Fruit fly (Drosophila melanogaster): ENCODE measurements around the gene CG13924.

DNA sequence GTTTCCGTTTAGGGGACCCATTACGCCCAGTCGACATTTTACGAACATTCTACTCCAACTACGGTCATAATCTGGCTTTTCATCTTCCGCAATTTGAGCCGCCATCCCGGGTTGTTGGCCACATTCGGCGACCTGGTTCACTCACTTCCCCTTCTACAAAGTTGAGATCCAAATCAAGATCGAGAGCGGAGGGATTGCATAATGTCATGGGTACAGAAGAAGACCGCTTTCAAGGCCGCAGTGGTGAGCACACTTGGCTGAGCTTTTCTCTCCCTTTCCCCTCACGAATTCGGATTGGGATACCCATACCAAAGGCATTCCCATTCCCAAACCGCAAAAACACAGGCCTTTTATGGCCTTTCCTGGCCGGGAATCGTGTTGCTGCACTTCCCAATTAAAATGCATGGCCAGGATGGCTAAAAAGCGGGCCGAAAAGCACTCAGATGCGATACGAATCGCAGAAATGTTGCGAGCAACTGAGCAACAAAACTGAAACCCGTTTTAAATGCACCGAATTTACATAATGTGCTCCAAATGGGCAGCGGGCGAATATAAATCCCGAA, 41.9 kb upstream of the CG13924 start:
- TF ChIP-seq psq (optimal IDR thresholded peaks at IDR 0.05) (no peak), CG8478 (optimal IDR thresholded peaks at IDR 0.05) (no peak)
